Worm (Caenorhabditis elegans): Measurements from ENCODE around the gene C55A1.7.

DNA sequence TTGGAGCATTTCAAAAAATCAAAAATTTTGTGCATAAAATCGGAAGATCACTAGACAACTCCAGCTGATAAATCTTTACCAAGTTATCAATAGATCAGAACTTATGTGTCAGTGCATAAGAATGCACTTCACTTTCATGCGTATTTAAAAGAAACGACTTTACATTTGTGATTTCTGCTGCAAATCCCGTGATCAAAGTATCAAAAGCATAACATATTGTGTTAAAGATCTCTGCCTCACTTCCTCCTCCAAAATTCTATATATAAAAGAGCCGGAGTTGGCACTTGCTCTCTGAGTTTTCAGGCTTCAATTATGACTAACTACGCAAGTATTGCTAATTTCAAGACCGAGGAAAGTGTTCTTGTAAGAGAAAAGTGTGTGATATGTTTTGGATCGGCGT, 46.2 kb upstream of the C55A1.7 start, which contains the start of gene nhr-198:
- TF ChIP-seq him-1 (tag; optimal IDR thresholded peaks at IDR 0.05) (no peak), W03F9.2 (tag; optimal IDR thresholded peaks at IDR 0.05) (no peak), dao-5 (tag; optimal IDR thresholded peaks at IDR 0.05) (no peak)
